Worm (Caenorhabditis elegans) whole organism, L1 larva: ENCODE measurements around the gene gpla-1.

ENCODE experiments used
- C16A3.4 ChIP-seq: fragments of 150-350 bp; optimal IDR thresholded peaks from 2 replicates; lab custom pipeline; 2014; ENCODE audit warnings: missing biosample characterization, missing genetic modification characterization
- aly-2 ChIP-seq: fragments of 150-350 bp; optimal IDR thresholded peaks from 2 replicates; lab custom pipeline; 2014; ENCODE audit warnings: missing biosample characterization, missing genetic modification characterization
- ceh-82 ChIP-seq, 3 experiments: fragments of 150-350 bp in 1 of 3; sonication (generic microtip) in 2 of 3; optimal IDR thresholded peaks; 2 replicates each; lab custom pipeline; 2014 to 2017; ENCODE audit warnings: missing biosample characterization in 3 of 3, missing genetic modification characterization in 3 of 3
- egl-13 ChIP-seq: sonication (generic microtip); optimal IDR thresholded peaks from 2 replicates; lab custom pipeline; 2016; ENCODE audit warnings: missing genotype, missing genetic modification reagents, missing genetic modification characterization, missing compliant biosample characterization
- lin-14 ChIP-seq: fragments of 200-800 bp; sonication (Bioruptor generic); optimal IDR thresholded peaks from 2 replicates; lab custom pipeline; 2018; ENCODE audit warnings: mild to moderate bottlenecking, missing genetic modification characterization, moderate library complexity, missing compliant biosample characterization
- mdl-1 ChIP-seq, 2 experiments: fragments of 150-350 bp; optimal IDR thresholded peaks; 2 replicates each; lab custom pipeline; 2014 to 2017; ENCODE audit warnings: missing biosample characterization in 2 of 2, missing genetic modification characterization in 2 of 2, inconsistent platforms in 1 of 2
- pax-3 ChIP-seq: fragments of 200-800 bp; sonication (Bioruptor generic); optimal IDR thresholded peaks from 2 replicates; lab custom pipeline; 2018; ENCODE audit warnings: mild to moderate bottlenecking, missing genetic modification characterization, moderate library complexity, missing compliant biosample characterization
- pqm-1 ChIP-seq: sonication (generic microtip); optimal IDR thresholded peaks from 3 replicates; lab custom pipeline; 2017; ENCODE audit warnings: missing biosample characterization, missing genetic modification characterization
- unc-130 ChIP-seq: fragments of 150-350 bp; optimal IDR thresholded peaks from 2 replicates; lab custom pipeline; 2017; ENCODE audit warnings: missing biosample characterization, missing genetic modification characterization, inconsistent platforms
- zip-4 ChIP-seq: fragments of 200-800 bp; sonication (Bioruptor generic); optimal IDR thresholded peaks from 2 replicates; lab custom pipeline; 2018; ENCODE audit warnings: mild to moderate bottlenecking, missing genetic modification characterization, moderate library complexity, missing compliant biosample characterization

- TF ChIP-seq aly-2 (tag; lab: Kevin White, UChicago) (no peak), lin-14 (GFP tag; lab: Kevin White, UChicago) (no peak), ceh-82 (tag; optimal IDR thresholded peaks at IDR 0.05; lab: Kevin White, UChicago) (no peak), mdl-1 (tag; optimal IDR thresholded peaks at IDR 0.05; lab: Kevin White, UChicago) (no peak), zip-4 (GFP tag; lab: Kevin White, UChicago) (no peak), C16A3.4 (no peak), pax-3 (tag; lab: Kevin White, UChicago) (no peak), pqm-1 (tag; lab: Kevin White, UChicago) (no peak), unc-130 (no peak), egl-13 (tag; lab: Kevin White, UChicago) (no peak)
These were observed 4.7 kb upstream of the gpla-1 start, which contains the start of gene F58H1.6 for ce11 chrV:11942325-11942724.
